Fruit fly (Drosophila melanogaster): ENCODE data around the gene eIF3f1.

eIF3f1 gene

DNA sequence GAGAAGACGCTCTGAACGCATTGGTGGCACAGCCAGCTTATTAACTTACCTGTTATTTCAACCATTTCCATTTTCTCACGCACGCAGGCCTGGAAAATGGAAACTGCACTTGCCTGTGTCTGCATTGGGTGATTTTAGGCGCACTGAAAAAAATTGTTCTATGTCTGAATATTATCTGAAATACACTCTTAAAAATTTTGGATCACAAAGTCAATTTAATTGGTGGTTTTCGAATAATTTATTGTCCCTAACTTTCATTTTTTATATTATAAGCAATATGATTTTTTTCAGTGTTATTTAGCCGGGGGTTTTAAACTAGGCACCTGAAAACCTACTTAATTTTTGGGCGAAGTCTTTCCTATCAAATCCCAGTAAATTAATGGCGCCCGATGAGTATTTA lies 50.9 kb downstream of the eIF3f1 start (continued):
- TF ChIP-seq hb (GFP tag; IDR thresholded peaks at IDR 0.05; ENCODE audit: partially characterized antibody) (no peak), Dek (tag; optimal IDR thresholded peaks at IDR 0.05) (peak; percentile 52), Dad (GFP tag; optimal IDR thresholded peaks at IDR 0.05) (peak; percentile 52), CG13296 (GFP tag; optimal IDR thresholded peaks at IDR 0.05) (peak; percentile 56), br (optimal IDR thresholded peaks at IDR 0.05) (no peak), CG18619 (GFP tag; optimal IDR thresholded peaks at IDR 0.05) (peak; percentile 29), H15 (GFP tag; IDR thresholded peaks at IDR 0.05) (peak; percentile 78; the same call in 2 of the 3 replicates), Hr78 (GFP tag; optimal IDR thresholded peaks at IDR 0.05) (peak in 1 of 2 experiments; percentile 23), CG17385 (GFP tag; optimal IDR thresholded peaks at IDR 0.05) (peak; percentile 67), D19A (tag; optimal IDR thresholded peaks at IDR 0.05) (peak; percentile 86), E2f1 (GFP tag; IDR thresholded peaks at IDR 0.05) (peak; percentile 76), CG8478 (optimal IDR thresholded peaks at IDR 0.05) (no peak), CG15696 (tag; optimal IDR thresholded peaks at IDR 0.05) (peak; percentile 93), CG2678 (tag; optimal IDR thresholded peaks at IDR 0.05) (peak; percentile 89), CkIIα-i1 (GFP tag; IDR thresholded peaks at IDR 0.05) (no peak), ato (GFP tag; IDR thresholded peaks at IDR 0.05; ENCODE audit: partially characterized antibody) (no peak), usp (GFP tag; optimal IDR thresholded peaks at IDR 0.05) (no peak), h (optimal IDR thresholded peaks at IDR 0.05) (no peak), pros (GFP tag; optimal IDR thresholded peaks at IDR 0.05) (peak; percentile 15), kah (GFP tag; optimal IDR thresholded peaks at IDR 0.05) (no peak), Dref (GFP tag; IDR thresholded peaks at IDR 0.05) (no peak), bab2 (GFP tag; optimal IDR thresholded peaks at IDR 0.05) (peak; percentile 8), CG15269 (tag; optimal IDR thresholded peaks at IDR 0.05) (peak; percentile 62), dimm (GFP tag; IDR thresholded peaks at IDR 0.05) (no peak), phol (tag; optimal IDR thresholded peaks at IDR 0.05) (peak; percentile 92), pan (optimal IDR thresholded peaks at IDR 0.05) (no peak), pan (GFP tag; optimal IDR thresholded peaks at IDR 0.05 in 1 of 2, IDR thresholded peaks at IDR 0.05 in 1 of 2) (peak in 1 of 2 experiments; percentile 86), Rfx (GFP tag; IDR thresholded peaks at IDR 0.05) (peak; percentile 62), Ets65A (GFP tag) (peak; percentile 95), Meics (GFP tag; optimal IDR thresholded peaks at IDR 0.05) (peak; percentile 65), Blimp-1 (GFP tag; optimal IDR thresholded peaks at IDR 0.05) (peak; percentile 89), gcm2 (GFP tag; optimal IDR thresholded peaks at IDR 0.05) (peak; percentile 3), p53 (GFP tag; optimal IDR thresholded peaks at IDR 0.05) (peak; percentile 36), mirr (GFP tag; optimal IDR thresholded peaks at IDR 0.05) (no peak), chn (GFP tag; optimal IDR thresholded peaks at IDR 0.05) (peak; percentile 47), CG18764 (GFP tag; optimal IDR thresholded peaks at IDR 0.05) (peak; percentile 73), Med (GFP tag) (peak; percentile 83), CG3407 (GFP tag; optimal IDR thresholded peaks at IDR 0.05) (peak; percentile 65), tin (GFP tag; optimal IDR thresholded peaks at IDR 0.05) (peak; percentile 88), tio (GFP tag; optimal IDR thresholded peaks at IDR 0.05) (peak; percentile 59), Dfd (GFP tag; optimal IDR thresholded peaks at IDR 0.05) (no peak), CG12769 (tag; optimal IDR thresholded peaks at IDR 0.05) (peak; percentile 49), otp (GFP tag; IDR thresholded peaks at IDR 0.05) (peak; percentile 74; the same call in 2 of the 3 replicates), exex (tag; optimal IDR thresholded peaks at IDR 0.05) (peak; percentile 20), CG16813 (GFP tag; IDR thresholded peaks at IDR 0.05; ENCODE audit: partially characterized antibody) (no peak), CG14014 (GFP tag; IDR thresholded peaks at IDR 0.05) (peak; percentile 59), az2 (GFP tag; optimal IDR thresholded peaks at IDR 0.05) (peak; percentile 59), sisA (GFP tag; IDR thresholded peaks at IDR 0.05) (peak; percentile 88), gcm (GFP tag; optimal IDR thresholded peaks at IDR 0.05) (peak; percentile 80), CG12299 (tag; optimal IDR thresholded peaks at IDR 0.05) (peak; percentile 24), Opbp (GFP tag; IDR thresholded peaks at IDR 0.05; ENCODE audit: partially characterized antibody) (no peak), CG12744 (GFP tag; optimal IDR thresholded peaks at IDR 0.05) (no peak)

Data from whole organism, embryonic.